Worm (Caenorhabditis elegans) whole organism, L4 larva: ENCODE data around the gene qars-1.

Experiments
- D1046.2 ChIP-seq: fragments of 200-800 bp; sonication (Bioruptor generic); IDR thresholded peaks from 2 replicates; pipeline ENCODE4 v1.3.6; 2022; ENCODE audit warnings: missing genetic modification characterization, missing compliant biosample characterization
- F44E2.7 ChIP-seq: fragments of 200-800 bp; sonication (Bioruptor generic); IDR thresholded peaks from 2 replicates; pipeline ENCODE4 v2.1.2; 2022; ENCODE audit warnings: missing genetic modification characterization, missing compliant biosample characterization
- F49E8.2 ChIP-seq: sonication (generic microtip); optimal IDR thresholded peaks from 2 replicates; lab custom pipeline; 2016; ENCODE audit warnings: missing compliant biosample characterization, mild to moderate bottlenecking, missing genetic modification characterization, borderline replicate concordance
- T20F7.1 ChIP-seq: fragments of 200-800 bp; sonication (Bioruptor generic); optimal IDR thresholded peaks from 2 replicates; lab custom pipeline; 2018; ENCODE audit warnings: mild to moderate bottlenecking, missing genetic modification characterization, missing compliant biosample characterization
- Y5F2A.4 ChIP-seq: fragments of 200-800 bp; sonication (Bioruptor generic); optimal IDR thresholded peaks from 2 replicates; lab custom pipeline; 2018; ENCODE audit warnings: mild to moderate bottlenecking, missing genetic modification characterization, missing compliant biosample characterization
- aha-1 ChIP-seq: fragments of 150-350 bp; peaks from one replicate; lab custom pipeline; 2014; ENCODE audit warnings: missing biosample characterization, missing genetic modification characterization
- ama-1 ChIP-seq: fragments of 150-350 bp; optimal IDR thresholded peaks from 2 replicates; lab custom pipeline; 2014; ENCODE audit warnings: inconsistent platforms, mixed read lengths
- ceh-32 ChIP-seq: sonication (generic microtip); optimal IDR thresholded peaks from 2 replicates; lab custom pipeline; 2016; ENCODE audit warnings: mild to moderate bottlenecking, missing genetic modification characterization, missing compliant biosample characterization; ENCODE audit not compliant: poor library complexity
- ces-1 ChIP-seq: fragments of 150-350 bp; sonication (generic microtip); optimal IDR thresholded peaks from 4 replicates; lab custom pipeline; 2014; ENCODE audit warnings: missing biosample characterization, missing genetic modification reagents, missing genetic modification characterization
- daf-16 ChIP-seq, 3 experiments: sonication (generic microtip); optimal IDR thresholded peaks; 2 replicates each; lab custom pipeline; 2016 to 2017; ENCODE audit warnings: missing genetic modification characterization in 3 of 3, missing genetic modification reagents in 3 of 3, mild to moderate bottlenecking in 2 of 3, missing compliant biosample characterization in 2 of 3, missing biosample characterization in 1 of 3, moderate library complexity in 1 of 3
- dpl-1 ChIP-seq: fragments of 150-350 bp; optimal IDR thresholded peaks from 2 replicates; lab custom pipeline; 2014; ENCODE audit warnings: missing biosample characterization, missing genetic modification reagents, missing genetic modification characterization
- duxl-1 ChIP-seq: sonication (generic microtip); optimal IDR thresholded peaks from 2 replicates; lab custom pipeline; 2016; ENCODE audit warnings: mild to moderate bottlenecking, missing genetic modification characterization, moderate library complexity, missing compliant biosample characterization; ENCODE audit not compliant: poor library complexity
- dve-1 ChIP-seq: sonication (generic microtip); optimal IDR thresholded peaks from 2 replicates; lab custom pipeline; 2017; ENCODE audit warnings: antibody characterized with exemption, mild to moderate bottlenecking, missing genetic modification characterization, missing compliant biosample characterization; ENCODE audit not compliant: insufficient read depth
- egl-27 ChIP-seq: sonication (generic microtip); optimal IDR thresholded peaks from 3 replicates; lab custom pipeline; 2017; ENCODE audit warnings: missing biosample characterization, missing genetic modification reagents, missing genetic modification characterization
- egl-43 ChIP-seq: fragments of 200-800 bp; sonication (Bioruptor generic); IDR thresholded peaks from 2 replicates; pipeline ENCODE4 v1.3.6; 2022; ENCODE audit warnings: missing genetic modification reagents, missing genetic modification characterization, missing compliant biosample characterization
- fkh-10 ChIP-seq: fragments of 150-350 bp; optimal IDR thresholded peaks from 2 replicates; lab custom pipeline; 2014; ENCODE audit warnings: missing biosample characterization, missing genetic modification reagents, missing genetic modification characterization
- gei-8 ChIP-seq: fragments of 200-800 bp; sonication (Bioruptor generic); optimal IDR thresholded peaks from 2 replicates; lab custom pipeline; 2018; ENCODE audit warnings: mild to moderate bottlenecking, missing genetic modification characterization, missing compliant biosample characterization
- hif-1 ChIP-seq, 2 experiments: sonication (generic microtip); optimal IDR thresholded peaks; 2 replicates each; lab custom pipeline; 2016 to 2017; ENCODE audit warnings: missing compliant biosample characterization in 2 of 2, missing genetic modification characterization in 2 of 2, missing genetic modification reagents in 2 of 2, missing genotype in 2 of 2, mild to moderate bottlenecking in 1 of 2
- hlh-30 ChIP-seq: sonication (generic microtip); optimal IDR thresholded peaks from 2 replicates; lab custom pipeline; 2017; ENCODE audit warnings: antibody characterized with exemption, mild to moderate bottlenecking, missing genetic modification characterization, missing compliant biosample characterization; ENCODE audit not compliant: insufficient read depth
- hmg-1.1 ChIP-seq: fragments of 200-800 bp; sonication (Bioruptor generic); IDR thresholded peaks from 2 replicates; pipeline ENCODE4 v1.3.6; 2022; ENCODE audit warnings: missing genetic modification reagents, missing genetic modification characterization, missing compliant biosample characterization
- jun-1 ChIP-seq: fragments of 150-350 bp; optimal IDR thresholded peaks from 2 replicates; lab custom pipeline; 2014; ENCODE audit warnings: missing biosample characterization, missing genetic modification reagents, missing genetic modification characterization
- lin-13 ChIP-seq: fragments of 150-350 bp; optimal IDR thresholded peaks from 2 replicates; lab custom pipeline; 2014; ENCODE audit warnings: missing biosample characterization, missing genetic modification reagents, missing genetic modification characterization
- lin-38 ChIP-seq: fragments of 200-800 bp; sonication (Bioruptor generic); IDR thresholded peaks from 2 replicates; pipeline ENCODE4 v1.3.6; 2022; ENCODE audit warnings: missing genetic modification reagents, missing genetic modification characterization, missing compliant biosample characterization
- madf-5 ChIP-seq, 2 experiments: fragments of 200-800 bp; sonication (Bioruptor generic); IDR thresholded peaks; 2 replicates each; pipeline ENCODE4 v1.3.6; 2022; ENCODE audit warnings: missing compliant biosample characterization in 2 of 2, missing genetic modification characterization in 2 of 2
- mep-1 ChIP-seq: fragments of 150-350 bp; sonication (generic microtip); optimal IDR thresholded peaks from 3 replicates; lab custom pipeline; 2014; ENCODE audit warnings: missing biosample characterization, missing genetic modification characterization
- nhr-11 ChIP-seq: fragments of 150-350 bp; optimal IDR thresholded peaks from 2 replicates; lab custom pipeline; 2014; ENCODE audit warnings: missing biosample characterization, missing genetic modification characterization
- nhr-28 ChIP-seq: fragments of 150-350 bp; optimal IDR thresholded peaks from 2 replicates; lab custom pipeline; 2014; ENCODE audit warnings: missing biosample characterization, missing genetic modification characterization
- nhr-42 ChIP-seq: fragments of 200-800 bp; sonication (Bioruptor generic); IDR thresholded peaks from 2 replicates; pipeline ENCODE4 v1.3.6; 2022; ENCODE audit warnings: missing genetic modification characterization, missing compliant biosample characterization
- nhr-6 ChIP-seq: fragments of 150-350 bp; optimal IDR thresholded peaks from 2 replicates; lab custom pipeline; 2014; ENCODE audit warnings: missing biosample characterization, missing genetic modification characterization
- nhr-77 ChIP-seq: fragments of 150-350 bp; optimal IDR thresholded peaks from 2 replicates; lab custom pipeline; 2014; ENCODE audit warnings: missing biosample characterization, missing genetic modification characterization
- php-3 ChIP-seq: fragments of 200-800 bp; sonication (Bioruptor generic); IDR thresholded peaks from 2 replicates; pipeline ENCODE4 v1.3.6; 2022; ENCODE audit warnings: missing genetic modification reagents, missing genetic modification characterization, missing compliant biosample characterization
- pqm-1 ChIP-seq: sonication (generic microtip); optimal IDR thresholded peaks from 2 replicates; lab custom pipeline; 2017; ENCODE audit warnings: missing biosample characterization, missing genetic modification characterization
- saeg-2 ChIP-seq: fragments of 200-800 bp; sonication (Bioruptor generic); IDR thresholded peaks from 2 replicates; pipeline ENCODE4 v1.3.6; 2022; ENCODE audit warnings: missing genetic modification reagents, missing genetic modification characterization, missing compliant biosample characterization
- snpc-1.2 ChIP-seq: fragments of 200-800 bp; sonication (Bioruptor generic); IDR thresholded peaks from 2 replicates; pipeline ENCODE4 v1.3.6; 2022; ENCODE audit warnings: missing genetic modification reagents, missing genetic modification characterization, missing compliant biosample characterization
- tra-1 ChIP-seq: fragments of 200-800 bp; sonication (Bioruptor generic); IDR thresholded peaks from 2 replicates; pipeline ENCODE4 v1.3.6; 2022; ENCODE audit warnings: missing genetic modification reagents, missing genetic modification characterization, missing compliant biosample characterization
- unc-62 ChIP-seq, 3 experiments: fragments of 150-350 bp in 1 of 3; sonication (generic microtip); optimal IDR thresholded peaks in 2 of 3; peaks in 1 of 3; 1 replicate in 1 of 3; 2 replicates in 2 of 3; lab custom pipeline; 2014 to 2017; ENCODE audit warnings: missing biosample characterization in 3 of 3, missing genetic modification characterization in 3 of 3, missing genetic modification reagents in 3 of 3, missing genotype in 1 of 3
- zag-1 ChIP-seq: fragments of 150-350 bp; optimal IDR thresholded peaks from 2 replicates; lab custom pipeline; 2014; ENCODE audit warnings: missing biosample characterization, missing genetic modification characterization
- zip-2 ChIP-seq: fragments of 150-350 bp; optimal IDR thresholded peaks from 2 replicates; lab custom pipeline; 2014; ENCODE audit warnings: missing biosample characterization, missing genetic modification characterization
- ztf-7 ChIP-seq: fragments of 150-350 bp; optimal IDR thresholded peaks from 2 replicates; lab custom pipeline; 2014; ENCODE audit warnings: missing biosample characterization, missing genetic modification characterization

The qars-1 gene

DNA sequence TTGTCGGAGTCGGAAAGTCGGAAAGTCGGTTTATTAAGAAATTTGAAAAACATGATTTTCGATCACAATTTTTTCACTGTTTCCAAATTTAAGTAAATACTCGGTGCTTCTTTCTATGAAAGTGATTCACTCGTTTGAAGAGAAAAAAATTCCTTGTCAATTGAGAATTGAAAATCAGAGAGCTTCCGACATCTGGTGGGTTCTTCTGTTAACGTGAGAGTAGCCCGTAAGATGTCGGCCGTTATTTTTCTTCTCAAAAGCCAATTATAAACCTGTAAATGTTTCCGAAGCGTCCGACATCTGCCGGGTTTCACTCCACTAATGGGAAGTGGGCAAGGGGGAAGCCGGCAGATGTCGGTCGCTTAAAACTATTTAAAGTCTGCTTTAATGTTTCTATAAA is 28.0 kb downstream of the qars-1 start (continued):
- TF ChIP-seq nhr-42 (GFP tag; lab: Robert Waterston, UW) (peak; percentile 37; the same call in 1 of the 2 replicates), madf-5 (GFP tag; IDR thresholded peaks at IDR 0.05; lab: Robert Waterston, UW) (no peak), hif-1 (tag; optimal IDR thresholded peaks at IDR 0.05; lab: Kevin White, UChicago) (no peak), zag-1 (tag; lab: Kevin White, UChicago) (no peak), Y5F2A.4 (no peak), ama-1 (lab: Kevin White, UChicago) (peak; percentile 72), nhr-28 (tag; lab: Kevin White, UChicago) (no peak)
- TF ChIP-seq, all 104 proteins: peak for 7

DNA sequence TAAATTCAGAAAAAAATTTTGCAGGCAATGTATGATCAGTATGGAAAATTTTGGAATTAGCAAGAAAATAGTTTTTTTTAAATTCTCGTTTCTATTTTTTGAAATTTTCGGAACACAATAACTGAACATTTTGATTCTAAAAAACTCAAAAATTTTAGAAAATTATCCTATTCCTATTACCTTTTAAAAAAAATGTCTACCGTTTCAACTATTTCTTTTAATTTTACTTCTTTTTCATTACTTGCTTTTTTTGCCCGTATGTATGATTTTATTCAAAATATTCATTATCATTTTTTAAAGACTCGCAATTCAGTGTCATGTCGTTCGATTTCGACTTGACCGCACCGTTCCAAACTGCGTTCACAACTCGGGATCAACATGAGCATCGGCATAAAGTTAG is 31.7 kb downstream of the qars-1 start, which contains the start of gene atln-2:
atln-2 (plus strand) TSS at position 301 of the 400 bp plus-strand sequence.
- TF ChIP-seq F44E2.7 (GFP tag; lab: Robert Waterston, UW) (no peak), snpc-1.2 (GFP tag; lab: Robert Waterston, UW) (0 out of 2 replicates have a peak, but pooled peaks have one; percentile 47)

DNA sequence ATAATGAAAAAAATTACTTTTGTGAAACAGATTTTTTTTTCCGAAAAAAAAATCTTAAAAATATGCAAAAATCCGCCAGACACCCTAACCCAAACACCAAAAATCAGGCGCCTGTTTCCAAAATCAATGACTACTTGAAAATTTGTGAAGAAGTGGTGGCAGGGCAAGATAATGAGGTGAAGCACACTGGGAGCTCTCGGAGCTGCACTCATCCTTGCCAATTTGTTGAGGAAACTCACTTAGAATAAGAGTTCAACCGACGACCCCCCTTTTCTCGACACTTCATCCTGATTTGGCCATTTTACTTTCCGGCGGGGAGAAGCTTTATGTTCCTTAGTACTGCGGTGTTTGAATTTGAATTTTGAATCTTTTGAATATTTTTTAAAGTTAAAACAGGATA is 34.8 kb downstream of the qars-1 start:
- TF ChIP-seq ceh-32 (tag; lab: Kevin White, UChicago) (no peak), unc-62 (GFP tag; optimal IDR thresholded peaks at IDR 0.05 in 1 of 2; lab: Kevin White, UChicago) (peak in 1 of 2 experiments; percentile 22), unc-62 (tag; optimal IDR thresholded peaks at IDR 0.05; lab: Kevin White, UChicago) (no peak)

DNA sequence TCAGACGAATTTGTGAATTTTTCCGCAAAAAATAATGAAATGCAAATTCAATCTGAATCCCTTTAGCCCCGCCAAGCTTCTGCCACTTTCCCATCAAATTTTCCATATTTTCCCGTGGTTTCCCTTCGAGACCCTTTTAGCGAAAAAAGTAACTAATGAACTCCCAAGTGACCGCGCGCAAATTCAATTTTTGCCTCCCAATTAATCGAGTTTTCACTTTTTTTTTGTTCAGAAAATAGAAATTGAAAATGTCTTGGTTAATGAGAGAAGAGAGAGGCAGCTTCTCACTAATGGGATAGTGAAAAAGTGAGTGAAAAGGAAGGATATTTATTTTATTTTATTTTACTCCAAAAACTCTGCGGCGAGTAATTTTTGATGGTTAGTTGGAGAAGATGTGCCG is 52.9 kb downstream of the qars-1 start:
- TF ChIP-seq snpc-1.2 (GFP tag; lab: Robert Waterston, UW) (no peak), ceh-32 (tag; lab: Kevin White, UChicago) (no peak), Y5F2A.4 (no peak), jun-1 (tag; lab: Kevin White, UChicago) (no peak), saeg-2 (GFP tag; lab: Robert Waterston, UW) (no peak), egl-27 (no peak), ces-1 (peak; percentile 18)

DNA sequence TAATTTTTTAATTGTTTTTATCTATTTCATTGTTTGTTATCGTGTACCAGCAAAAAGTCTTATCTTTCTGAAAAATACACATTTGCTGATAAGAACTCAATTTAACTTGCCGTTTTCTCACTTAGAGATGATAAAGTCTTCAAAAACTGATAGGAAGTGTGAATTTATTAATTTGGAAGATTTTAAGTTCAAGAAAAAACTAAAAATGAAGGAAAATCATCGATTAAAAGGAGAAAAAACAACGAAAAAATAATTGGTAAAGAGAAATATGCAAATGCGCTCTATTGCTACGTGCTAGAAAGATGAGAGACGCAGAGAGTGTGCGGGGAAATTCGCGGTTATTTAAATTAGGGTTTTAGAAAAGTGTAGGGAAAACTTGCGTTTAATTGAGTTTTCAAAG is 53.6 kb downstream of the qars-1 start:
- TF ChIP-seq nhr-11 (tag; lab: Kevin White, UChicago) (peak; percentile 74), lin-38 (GFP tag; lab: Robert Waterston, UW) (peak; percentile 96), D1046.2 (GFP tag; lab: Robert Waterston, UW) (no peak), snpc-1.2 (GFP tag; lab: Robert Waterston, UW) (peak; percentile 97), F49E8.2 (peak; percentile 48), egl-27 (no peak), pqm-1 (peak; percentile 96), hlh-30 (peak; percentile 44), duxl-1 (tag; lab: Kevin White, UChicago) (peak; percentile 11), egl-43 (GFP tag; lab: Robert Waterston, UW) (no peak), dve-1 (peak; percentile 62), zip-2 (no peak), dpl-1 (GFP tag; lab: Kevin White, UChicago) (peak; percentile 93), ztf-7 (peak; percentile 32), lin-13 (peak; percentile 48), T20F7.1 (peak; percentile 68), gei-8 (GFP tag; lab: Kevin White, UChicago) (no peak), mep-1 (peak; percentile 68), tra-1 (GFP tag; lab: Robert Waterston, UW) (no peak), nhr-6 (tag; lab: Kevin White, UChicago) (peak; percentile 89), php-3 (GFP tag; lab: Robert Waterston, UW) (peak; percentile 73; the same call in 1 of the 2 replicates), fkh-10 (peak; percentile 55), nhr-28 (tag; lab: Kevin White, UChicago) (peak; percentile 58), hmg-1.1 (peak; percentile 41), nhr-77 (tag; lab: Kevin White, UChicago) (peak; percentile 72), aha-1 (peak; percentile 30), daf-16 (GFP tag; optimal IDR thresholded peaks at IDR 0.05; lab: Kevin White, UChicago) (no peak), daf-16 (tag; optimal IDR thresholded peaks at IDR 0.05; lab: Kevin White, UChicago) (peak; percentile 74)
